Fruit fly (Drosophila melanogaster): ENCODE results near the gene Taf4.

The Taf4 gene

dm6 chr3L:16112069-16112820, 767 bp upstream of the Taf4 start, which contains the start of gene Zn72D (continued):
- TF ChIP-seq tio (GFP tag; optimal IDR thresholded peaks at IDR 0.05) (no peak), lov (optimal IDR thresholded peaks at IDR 0.05) (no peak), lov (GFP tag; IDR thresholded peaks at IDR 0.05) (no peak), E2f1 (GFP tag; IDR thresholded peaks at IDR 0.05) (no peak), Opbp (GFP tag; IDR thresholded peaks at IDR 0.05; ENCODE audit: partially characterized antibody) (peak; percentile 6; the same call in 2 of the 3 replicates), CG2678 (tag; optimal IDR thresholded peaks at IDR 0.05) (no peak), YL-1 (GFP tag; optimal IDR thresholded peaks at IDR 0.05) (peak; percentile 75), CG12236 (GFP tag; optimal IDR thresholded peaks at IDR 0.05) (no peak), vvl (GFP tag; IDR thresholded peaks at IDR 0.05) (0 out of 2 replicates have a peak, but pooled peaks have one; percentile 38), CG10267 (tag; optimal IDR thresholded peaks at IDR 0.05) (no peak), wor (GFP tag; IDR thresholded peaks at IDR 0.05) (no peak), exex (tag; optimal IDR thresholded peaks at IDR 0.05) (no peak), Nf-YA (GFP tag; IDR thresholded peaks at IDR 0.05) (no peak), ara (GFP tag; IDR thresholded peaks at IDR 0.05) (no peak), Stat92E (GFP tag; optimal IDR thresholded peaks at IDR 0.05) (peak in 1 of 3 experiments; percentile 11), gsb-n (tag; optimal IDR thresholded peaks at IDR 0.05) (no peak), CTCF (GFP tag; optimal IDR thresholded peaks at IDR 0.05) (no peak), Spps (tag; optimal IDR thresholded peaks at IDR 0.05) (no peak), CoRest (tag; optimal IDR thresholded peaks at IDR 0.05) (peak; percentile 13), TFAM (GFP tag; optimal IDR thresholded peaks at IDR 0.05) (no peak), Ets97D (GFP tag; optimal IDR thresholded peaks at IDR 0.05) (peak; percentile 21), Bdp1 (GFP tag; optimal IDR thresholded peaks at IDR 0.05) (no peak), Fer1 (GFP tag; optimal IDR thresholded peaks at IDR 0.05) (peak; percentile 15), Dll (GFP tag; IDR thresholded peaks at IDR 0.05; ENCODE audit: partially characterized antibody) (peak; percentile 45; the same call in 1 of the 4 replicates), D (optimal IDR thresholded peaks at IDR 0.05) (no peak), D (GFP tag; optimal IDR thresholded peaks at IDR 0.05) (no peak), p53 (GFP tag; optimal IDR thresholded peaks at IDR 0.05) (no peak), crol (GFP tag; IDR thresholded peaks at IDR 0.05) (0 out of 2 replicates have a peak, but pooled peaks have one; percentile 7), CG13424 (tag; optimal IDR thresholded peaks at IDR 0.05) (no peak), Eip74EF (GFP tag; optimal IDR thresholded peaks at IDR 0.05) (no peak), Mrtf (GFP tag; IDR thresholded peaks at IDR 0.05) (no peak), CG9797 (GFP tag; optimal IDR thresholded peaks at IDR 0.05) (peak; percentile 60), eyg (GFP tag; optimal IDR thresholded peaks at IDR 0.05) (no peak), B-H2 (GFP tag; optimal IDR thresholded peaks at IDR 0.05) (no peak), nom (GFP tag; optimal IDR thresholded peaks at IDR 0.05) (peak; percentile 47), CG9876 (GFP tag; optimal IDR thresholded peaks at IDR 0.05) (no peak), CG8290 (GFP tag; optimal IDR thresholded peaks at IDR 0.05) (no peak), CG8290 (tag; optimal IDR thresholded peaks at IDR 0.05) (no peak), MESR4 (GFP tag; optimal IDR thresholded peaks at IDR 0.05) (peak; percentile 95), fd102C (GFP tag; optimal IDR thresholded peaks at IDR 0.05) (no peak), CG4424 (GFP tag; optimal IDR thresholded peaks at IDR 0.05) (no peak), CG16813 (GFP tag; IDR thresholded peaks at IDR 0.05; ENCODE audit: partially characterized antibody) (no peak; the same call in 2 of the 3 replicates), CG14965 (GFP tag; optimal IDR thresholded peaks at IDR 0.05; ENCODE audit: borderline replicate concordance) (no peak), CG8281 (tag; optimal IDR thresholded peaks at IDR 0.05) (no peak), Med (GFP tag) (peak; percentile 35), CG10543 (GFP tag; optimal IDR thresholded peaks at IDR 0.05) (no peak), gfzf (GFP tag; optimal IDR thresholded peaks at IDR 0.05) (peak; percentile 70), CG18619 (GFP tag; optimal IDR thresholded peaks at IDR 0.05) (no peak), croc (GFP tag; conservative IDR thresholded peaks at IDR 0.05) (no peak), ci (GFP tag; IDR thresholded peaks at IDR 0.05) (no peak)

Measured in whole organism, embryonic.